Worm (Caenorhabditis elegans) whole organism, late embryonic: ENCODE results near the gene nsy-4.

Experiments
- C08G9.2 ChIP-seq: sonication (generic microtip); optimal IDR thresholded peaks from 2 replicates; lab custom pipeline; 2016; ENCODE audit warnings: mild to moderate bottlenecking, missing genetic modification characterization, moderate library complexity, missing compliant biosample characterization
- C38D4.7 ChIP-seq: fragments of 200-800 bp; sonication (Bioruptor generic); optimal IDR thresholded peaks from 2 replicates; lab custom pipeline; 2018; ENCODE audit warnings: mild to moderate bottlenecking, missing genetic modification characterization, moderate library complexity, missing compliant biosample characterization
- K02D7.2 ChIP-seq: sonication (generic microtip); optimal IDR thresholded peaks from 2 replicates; lab custom pipeline; 2017; ENCODE audit warnings: mild to moderate bottlenecking, missing genetic modification characterization, missing compliant biosample characterization
- T23F11.4 ChIP-seq: fragments of 200-800 bp; sonication (Bioruptor generic); optimal IDR thresholded peaks from 2 replicates; lab custom pipeline; 2018; ENCODE audit warnings: mild to moderate bottlenecking, missing genetic modification characterization, missing compliant biosample characterization
- Y22D7AL.16 ChIP-seq: sonication (generic microtip); optimal IDR thresholded peaks from 2 replicates; lab custom pipeline; 2016; ENCODE audit warnings: missing genetic modification characterization, missing compliant biosample characterization
- ahr-1 ChIP-seq: sonication (generic microtip); optimal IDR thresholded peaks from 2 replicates; lab custom pipeline; 2016; ENCODE audit warnings: missing genetic modification characterization, missing compliant biosample characterization
- ama-1 ChIP-seq: fragments of 150-350 bp; optimal IDR thresholded peaks from 2 replicates; lab custom pipeline; 2014
- ceh-19 ChIP-seq: fragments of 200-800 bp; sonication (Bioruptor generic); optimal IDR thresholded peaks from 2 replicates; lab custom pipeline; 2018; ENCODE audit warnings: mild to moderate bottlenecking, missing genetic modification characterization, missing compliant biosample characterization
- ceh-22 ChIP-seq: sonication (generic microtip); optimal IDR thresholded peaks from 2 replicates; lab custom pipeline; 2017; ENCODE audit warnings: missing biosample characterization, missing genetic modification characterization
- ceh-30 ChIP-seq: fragments of 150-350 bp; optimal IDR thresholded peaks from 2 replicates; lab custom pipeline; 2014; ENCODE audit warnings: missing biosample characterization, missing genetic modification characterization
- ceh-45 ChIP-seq: fragments of 200-800 bp; sonication (Bioruptor generic); IDR thresholded peaks from 2 replicates; pipeline ENCODE4 v1.3.6; 2022; ENCODE audit warnings: missing genetic modification reagents, missing genetic modification characterization, missing compliant biosample characterization
- ceh-48 ChIP-seq: sonication (generic microtip); optimal IDR thresholded peaks from 2 replicates; lab custom pipeline; 2016; ENCODE audit warnings: missing genetic modification characterization, inconsistent platforms, missing compliant biosample characterization
- che-1 ChIP-seq: sonication (generic microtip); optimal IDR thresholded peaks from 2 replicates; lab custom pipeline; 2016; ENCODE audit warnings: mild to moderate bottlenecking, missing genetic modification characterization, missing compliant biosample characterization
- dmd-4 ChIP-seq: sonication (generic microtip); optimal IDR thresholded peaks from 2 replicates; lab custom pipeline; 2016; ENCODE audit warnings: borderline replicate concordance, missing genetic modification characterization, missing compliant biosample characterization
- elt-2 ChIP-seq: sonication (generic microtip); optimal IDR thresholded peaks from 2 replicates; lab custom pipeline; 2016; ENCODE audit warnings: missing genetic modification reagents, missing genetic modification characterization, missing compliant biosample characterization
- elt-4 ChIP-seq: sonication (generic microtip); optimal IDR thresholded peaks from 2 replicates; lab custom pipeline; 2016; ENCODE audit warnings: missing genetic modification characterization, missing compliant biosample characterization
- ets-4 ChIP-seq: sonication (generic microtip); optimal IDR thresholded peaks from 2 replicates; lab custom pipeline; 2016; ENCODE audit warnings: missing genetic modification characterization, missing compliant biosample characterization
- eyg-1 ChIP-seq: sonication (generic microtip); optimal IDR thresholded peaks from 2 replicates; lab custom pipeline; 2016; ENCODE audit warnings: missing genotype, missing genetic modification characterization, missing compliant biosample characterization
- fkh-10 ChIP-seq: fragments of 150-350 bp; optimal IDR thresholded peaks from 2 replicates; lab custom pipeline; 2014; ENCODE audit warnings: missing biosample characterization, missing genetic modification reagents, missing genetic modification characterization
- fkh-6 ChIP-seq: sonication (generic microtip); optimal IDR thresholded peaks from 2 replicates; lab custom pipeline; 2016; ENCODE audit warnings: missing genetic modification characterization, missing compliant biosample characterization
- gmeb-2 ChIP-seq: sonication (generic microtip); optimal IDR thresholded peaks from 2 replicates; lab custom pipeline; 2016; ENCODE audit warnings: missing genetic modification characterization, inconsistent platforms, missing compliant biosample characterization
- hlh-15 ChIP-seq: sonication (generic microtip); optimal IDR thresholded peaks from 2 replicates; lab custom pipeline; 2016; ENCODE audit warnings: missing genetic modification characterization, missing compliant biosample characterization
- hlh-8 ChIP-seq: sonication (generic microtip); optimal IDR thresholded peaks from 2 replicates; lab custom pipeline; 2016; ENCODE audit warnings: missing genotype, missing genetic modification characterization, missing compliant biosample characterization
- lim-6 ChIP-seq: sonication (generic microtip); optimal IDR thresholded peaks from 2 replicates; lab custom pipeline; 2016; ENCODE audit warnings: missing genetic modification characterization, missing compliant biosample characterization
- mec-3 ChIP-seq: sonication (generic microtip); optimal IDR thresholded peaks from 2 replicates; lab custom pipeline; 2016; ENCODE audit warnings: borderline replicate concordance, missing genetic modification characterization, missing compliant biosample characterization
- nfya-1 ChIP-seq: sonication (generic microtip); optimal IDR thresholded peaks from 2 replicates; lab custom pipeline; 2017; ENCODE audit warnings: missing genetic modification characterization, mild to moderate bottlenecking, missing compliant biosample characterization, antibody characterized with exemption, moderate library complexity
- nhr-11 ChIP-seq: fragments of 150-350 bp; optimal IDR thresholded peaks from 2 replicates; lab custom pipeline; 2014; ENCODE audit warnings: missing biosample characterization, missing genetic modification characterization
- nhr-232 ChIP-seq: sonication (generic microtip); optimal IDR thresholded peaks from 2 replicates; lab custom pipeline; 2016; ENCODE audit warnings: missing genetic modification characterization, missing compliant biosample characterization
- npax-4 ChIP-seq: sonication (generic microtip); optimal IDR thresholded peaks from 2 replicates; lab custom pipeline; 2016; ENCODE audit warnings: missing genetic modification characterization, missing compliant biosample characterization
- pag-3 ChIP-seq: sonication (generic microtip); optimal IDR thresholded peaks from 2 replicates; lab custom pipeline; 2016; ENCODE audit warnings: missing compliant biosample characterization, missing genetic modification characterization, borderline replicate concordance
- pat-9 ChIP-seq: fragments of 200-800 bp; sonication (Bioruptor generic); optimal IDR thresholded peaks from 2 replicates; lab custom pipeline; 2018; ENCODE audit warnings: mild to moderate bottlenecking, missing genetic modification characterization, moderate library complexity, missing compliant biosample characterization
- pax-1 ChIP-seq: fragments of 150-350 bp; optimal IDR thresholded peaks from 2 replicates; lab custom pipeline; 2014; ENCODE audit warnings: missing biosample characterization, missing genetic modification characterization
- pha-2 ChIP-seq: sonication (generic microtip); optimal IDR thresholded peaks from 2 replicates; lab custom pipeline; 2017; ENCODE audit warnings: mild to moderate bottlenecking, missing genetic modification characterization, missing compliant biosample characterization
- pha-4 ChIP-seq: fragments of 150-350 bp; optimal IDR thresholded peaks from 2 replicates; lab custom pipeline; 2018; ENCODE audit warnings: missing biosample characterization, missing genetic modification reagents, missing genetic modification characterization
- pros-1 ChIP-seq: fragments of 150-350 bp; optimal IDR thresholded peaks from 2 replicates; lab custom pipeline; 2014; ENCODE audit warnings: missing biosample characterization, missing genetic modification reagents, missing genetic modification characterization
- ref-2 ChIP-seq: sonication (generic microtip); optimal IDR thresholded peaks from 2 replicates; lab custom pipeline; 2016; ENCODE audit warnings: missing genetic modification characterization, missing compliant biosample characterization
- sdc-2 ChIP-seq: sonication (generic microtip); optimal IDR thresholded peaks from 2 replicates; lab custom pipeline; 2016; ENCODE audit warnings: missing genotype, missing genetic modification characterization, missing compliant biosample characterization
- tbx-2 ChIP-seq: sonication (generic microtip); optimal IDR thresholded peaks from 2 replicates; lab custom pipeline; 2016; ENCODE audit warnings: missing genetic modification characterization, missing compliant biosample characterization
- ttx-3 ChIP-seq: sonication (generic microtip); optimal IDR thresholded peaks from 2 replicates; lab custom pipeline; 2016; ENCODE audit warnings: missing genetic modification reagents, missing genetic modification characterization, missing compliant biosample characterization
- unc-3 ChIP-seq, 2 experiments: fragments of 200-800 bp in 1 of 2; sonication (Bioruptor generic) in 1 of 2; sonication (generic microtip) in 1 of 2; conservative IDR thresholded peaks in 1 of 2; optimal IDR thresholded peaks in 1 of 2; 2 replicates each; pipeline versions ENCODE4 v1.3.6 to Lab custom; 2016 to 2022; ENCODE audit warnings: missing compliant biosample characterization in 2 of 2, missing genetic modification characterization in 2 of 2, missing genetic modification reagents in 1 of 2
- unc-42 ChIP-seq: sonication (generic microtip); optimal IDR thresholded peaks from 2 replicates; lab custom pipeline; 2016; ENCODE audit warnings: missing genotype, missing genetic modification characterization, missing compliant biosample characterization
- unc-55 ChIP-seq: sonication (generic microtip); optimal IDR thresholded peaks from 2 replicates; lab custom pipeline; 2017; ENCODE audit warnings: missing biosample characterization, missing genetic modification reagents, missing genetic modification characterization
- zip-5 ChIP-seq: sonication (generic microtip); optimal IDR thresholded peaks from 2 replicates; lab custom pipeline; 2016; ENCODE audit warnings: missing genetic modification characterization, missing compliant biosample characterization

nsy-4 gene

ce11 chrIV:2320009-2320408 lies 3.1 kb upstream of the nsy-4 start:
- no peak for TF ChIP-seq K02D7.2 (tag; lab: Kevin White, UChicago)
- no peak for TF ChIP-seq pha-4 (tag; lab: Kevin White, UChicago)
- TF ChIP-seq nhr-11 (tag; lab: Kevin White, UChicago): no peak
- no peak for TF ChIP-seq pag-3
- TF ChIP-seq eyg-1 (tag; lab: Kevin White, UChicago): no peak
- TF ChIP-seq lim-6 (tag; lab: Kevin White, UChicago): no peak
- TF ChIP-seq pax-1 (tag; lab: Kevin White, UChicago): no peak
- TF ChIP-seq ceh-48: no peak
- no peak for TF ChIP-seq ttx-3 (tag; lab: Kevin White, UChicago)

- TF ChIP-seq Y22D7AL.16 (tag; lab: Kevin White, UChicago): no peak
- peak; percentile 24 for TF ChIP-seq nfya-1 (tag; lab: Kevin White, UChicago)
- no peak for TF ChIP-seq pros-1 (tag; lab: Kevin White, UChicago)
Measured at ce11 chrIV:2321546-2321945, 1.5 kb upstream of the nsy-4 start.

ce11 chrIV:2327317-2327716 lies 4.2 kb downstream of the nsy-4 start:
- TF ChIP-seq zip-5 (tag; lab: Kevin White, UChicago) (no peak), ahr-1 (tag; lab: Kevin White, UChicago) (no peak), hlh-15 (tag; lab: Kevin White, UChicago) (no peak), ets-4 (tag; lab: Kevin White, UChicago) (no peak), gmeb-2 (tag; lab: Kevin White, UChicago) (no peak), npax-4 (tag; lab: Kevin White, UChicago) (no peak), unc-42 (tag; lab: Kevin White, UChicago) (no peak), tbx-2 (no peak), unc-3 (GFP tag; conservative IDR thresholded peaks at IDR 0.05; lab: Robert Waterston, UW) (no peak), unc-3 (tag; optimal IDR thresholded peaks at IDR 0.05; lab: Kevin White, UChicago) (no peak), unc-55 (GFP tag; lab: Kevin White, UChicago) (no peak), hlh-8 (tag; lab: Kevin White, UChicago) (no peak), sdc-2 (no peak), ceh-30 (tag; lab: Kevin White, UChicago) (no peak), dmd-4 (no peak), pax-1 (tag; lab: Kevin White, UChicago) (no peak), nhr-11 (tag; lab: Kevin White, UChicago) (no peak), elt-4 (no peak), ceh-45 (GFP tag; lab: Robert Waterston, UW) (no peak), ref-2 (no peak), ceh-19 (GFP tag; lab: Kevin White, UChicago) (no peak)

ce11 chrIV:2329540-2329939 lies 6.5 kb downstream of the nsy-4 start, which contains the start of gene nhr-236:
Gene nhr-236, minus strand, starts transcription at chrIV:2329640.
- TF ChIP-seq zip-5 (tag; lab: Kevin White, UChicago): no peak
- TF ChIP-seq mec-3 (tag; lab: Kevin White, UChicago): no peak
- TF ChIP-seq unc-3 (GFP tag; conservative IDR thresholded peaks at IDR 0.05; lab: Robert Waterston, UW): no peak
- no peak for TF ChIP-seq unc-3 (tag; optimal IDR thresholded peaks at IDR 0.05; lab: Kevin White, UChicago)
- no peak for TF ChIP-seq elt-4
- no peak for TF ChIP-seq T23F11.4
- no peak for TF ChIP-seq C38D4.7
- no peak for TF ChIP-seq che-1
- TF ChIP-seq pros-1 (tag; lab: Kevin White, UChicago): no peak
- TF ChIP-seq fkh-10 (GFP tag; lab: Kevin White, UChicago): no peak
- TF ChIP-seq, all 69 proteins: peak for 0

- no peak for TF ChIP-seq elt-4
- no peak for TF ChIP-seq nhr-232 (tag; lab: Kevin White, UChicago)
- TF ChIP-seq eyg-1 (tag; lab: Kevin White, UChicago): no peak
- TF ChIP-seq fkh-6 (tag; lab: Kevin White, UChicago): no peak
- TF ChIP-seq C08G9.2: no peak
- TF ChIP-seq pha-2: no peak
- TF ChIP-seq pat-9: no peak
- no peak for TF ChIP-seq ama-1 (lab: Kevin White, UChicago)
- TF ChIP-seq elt-2: no peak
- no peak for TF ChIP-seq ceh-22 (tag; lab: Kevin White, UChicago)
Measured at ce11 chrIV:2334012-2334411, 10.9 kb downstream of the nsy-4 start.
